Fruit fly (Drosophila melanogaster) whole organism, embryonic: ENCODE results near the gene Ac76E.
A peak's percentile ranks its signal among the peaks of the same experiment; 100 is the strongest.

Experiments used
- B-H2 ChIP-seq: fragments of 200-800 bp; sonication (Bioruptor generic); optimal IDR thresholded peaks from 2 replicates; lab custom pipeline; 2018; ENCODE audit warnings: missing biosample characterization, mild to moderate bottlenecking, missing genetic modification characterization
- Bdp1 ChIP-seq: fragments of 200-800 bp; sonication (Bioruptor generic); optimal IDR thresholded peaks from 3 replicates; lab custom pipeline; 2016; ENCODE audit warnings: missing biosample characterization, missing genetic modification characterization
- Bgb ChIP-seq: fragments of 200-800 bp; sonication (Bioruptor generic); IDR thresholded peaks from 2 replicates; pipeline ENCODE4 v1.3.6; 2022; ENCODE audit warnings: missing biosample characterization, missing genetic modification characterization; ENCODE audit not compliant: partially characterized antibody
- CG12155 ChIP-seq: fragments of 200-800 bp; sonication (Bioruptor generic); optimal IDR thresholded peaks from 3 replicates; lab custom pipeline; 2016; ENCODE audit warnings: missing biosample characterization, missing genetic modification characterization
- CG13624 ChIP-seq: fragments of 200-800 bp; sonication (Bioruptor generic); optimal IDR thresholded peaks from 2 replicates; lab custom pipeline; 2016; ENCODE audit warnings: missing biosample characterization, missing genetic modification characterization
- CG14710 ChIP-seq: fragments of 200-800 bp; sonication (Bioruptor generic); optimal IDR thresholded peaks from 3 replicates; lab custom pipeline; 2019; ENCODE audit warnings: missing biosample characterization, mild to moderate bottlenecking, missing genetic modification characterization, moderate library complexity
- CG15696 ChIP-seq: fragments of 200-800 bp; sonication (Bioruptor generic); optimal IDR thresholded peaks from 2 replicates; lab custom pipeline; 2019; ENCODE audit warnings: missing biosample characterization, mild to moderate bottlenecking, missing genetic modification characterization, moderate library complexity
- CG1602 ChIP-seq: fragments of 200-800 bp; sonication (Bioruptor generic); optimal IDR thresholded peaks from 3 replicates; lab custom pipeline; 2016; ENCODE audit warnings: missing biosample characterization, missing genetic modification characterization
- CG34376 ChIP-seq: fragments of 200-800 bp; sonication (Bioruptor generic); optimal IDR thresholded peaks from 2 replicates; lab custom pipeline; 2018; ENCODE audit warnings: missing biosample characterization, mild to moderate bottlenecking, missing genetic modification characterization
- CG6254 ChIP-seq: fragments of 200-800 bp; sonication (Bioruptor generic); optimal IDR thresholded peaks from 3 replicates; lab custom pipeline; 2017; ENCODE audit warnings: mild to moderate bottlenecking, missing biosample characterization, missing genetic modification reagents, missing genetic modification characterization
- CG7987 ChIP-seq: fragments of 200-800 bp; sonication (Bioruptor generic); optimal IDR thresholded peaks from 2 replicates; lab custom pipeline; 2018; ENCODE audit warnings: missing biosample characterization, mild to moderate bottlenecking, missing genetic modification characterization, moderate library complexity
- CG8290 ChIP-seq, 3 experiments: fragments of 200-800 bp; sonication (Bioruptor generic); optimal IDR thresholded peaks; 2 replicates each; lab custom pipeline; 2016 to 2019; ENCODE audit warnings: missing biosample characterization in 3 of 3, missing genetic modification characterization in 3 of 3, mild to moderate bottlenecking in 2 of 3, moderate library complexity in 1 of 3
- Fer1 ChIP-seq: fragments of 200-800 bp; sonication (Bioruptor generic); optimal IDR thresholded peaks from 2 replicates; lab custom pipeline; 2017; ENCODE audit warnings: missing biosample characterization, mild to moderate bottlenecking, missing genetic modification characterization
- GATAe ChIP-seq: fragments of 200-800 bp; sonication (Bioruptor generic); conservative IDR thresholded peaks from 2 replicates; pipeline ENCODE4 v1.3.6; 2022; ENCODE audit warnings: missing biosample characterization, missing genetic modification characterization
- HLH4C ChIP-seq: fragments of 200-800 bp; sonication (Bioruptor generic); IDR thresholded peaks from 3 replicates; pipeline ENCODE4 v1.3.6; 2022; ENCODE audit warnings: missing biosample characterization, missing genetic modification characterization; ENCODE audit not compliant: partially characterized antibody
- HmgZ ChIP-seq: fragments of 200-800 bp; sonication (Bioruptor generic); optimal IDR thresholded peaks from 2 replicates; lab custom pipeline; 2018; ENCODE audit warnings: missing biosample characterization, mild to moderate bottlenecking, missing genetic modification characterization
- Jarid2 ChIP-seq: fragments of 200-800 bp; sonication (Bioruptor generic); optimal IDR thresholded peaks from 3 replicates; lab custom pipeline; 2017; ENCODE audit warnings: mild to moderate bottlenecking, missing biosample characterization, missing genetic modification reagents, missing genetic modification characterization
- Lhr ChIP-seq: fragments of 200-800 bp; sonication (Bioruptor generic); optimal IDR thresholded peaks from 3 replicates; lab custom pipeline; 2017; ENCODE audit warnings: mild to moderate bottlenecking, missing biosample characterization, missing genetic modification reagents, missing genetic modification characterization
- MESR4 ChIP-seq: fragments of 200-800 bp; sonication (Bioruptor generic); optimal IDR thresholded peaks from 2 replicates; lab custom pipeline; 2018; ENCODE audit warnings: missing biosample characterization, mild to moderate bottlenecking, missing genetic modification characterization, moderate library complexity
- Med ChIP-seq: fragments of 200-800 bp; sonication (Bioruptor generic); peaks from one replicate; lab custom pipeline; 2016; ENCODE audit warnings: missing biosample characterization, missing genetic modification characterization, mild to moderate bottlenecking, inconsistent platforms, moderate library complexity
- Nf-YB ChIP-seq: fragments of 200-800 bp; sonication (Bioruptor generic); optimal IDR thresholded peaks from 3 replicates; lab custom pipeline; 2019; ENCODE audit warnings: missing biosample characterization, mild to moderate bottlenecking, missing genetic modification characterization, moderate library complexity
- Pdp1 ChIP-seq, 2 experiments: fragments of 200-800 bp; sonication (Bioruptor generic); optimal IDR thresholded peaks; 3 replicates each; lab custom pipeline; 2016; ENCODE audit warnings: missing biosample characterization in 2 of 2, missing genetic modification characterization in 2 of 2, mild to moderate bottlenecking in 1 of 2, moderate library complexity in 1 of 2
- Spps ChIP-seq: fragments of 200-800 bp; sonication (Bioruptor generic); optimal IDR thresholded peaks from 2 replicates; lab custom pipeline; 2018; ENCODE audit warnings: missing biosample characterization, mild to moderate bottlenecking, missing genetic modification characterization
- Sry-δ ChIP-seq: fragments of 200-800 bp; sonication (Bioruptor generic); optimal IDR thresholded peaks from 2 replicates; lab custom pipeline; 2016; ENCODE audit warnings: missing biosample characterization, missing genetic modification characterization
- Trl ChIP-seq, 3 experiments: fragments of >200 bp in 2 of 3; fragments of 200-800 bp in 1 of 3; sonication (Bioruptor generic) in 1 of 3; optimal IDR thresholded peaks; 2 replicates in 1 of 3; 3 replicates in 2 of 3; lab custom pipeline; 2016 to 2017; ENCODE audit warnings: missing biosample characterization in 1 of 3, missing genetic modification characterization in 1 of 3
- abd-A ChIP-seq: fragments of 200-800 bp; sonication (Bioruptor generic); optimal IDR thresholded peaks from 3 replicates; lab custom pipeline; 2019; ENCODE audit warnings: missing biosample characterization, mild to moderate bottlenecking, missing genetic modification characterization, moderate library complexity
- bbx ChIP-seq: fragments of 200-800 bp; sonication (Bioruptor generic); IDR thresholded peaks from 2 replicates; pipeline ENCODE4 v1.3.6; 2022; ENCODE audit warnings: missing biosample characterization, missing genetic modification characterization; ENCODE audit not compliant: partially characterized antibody
- cg ChIP-seq: fragments of 200-800 bp; sonication (Bioruptor generic); optimal IDR thresholded peaks from 3 replicates; lab custom pipeline; 2019; ENCODE audit warnings: missing biosample characterization, mild to moderate bottlenecking, missing genetic modification characterization, moderate library complexity
- cwo ChIP-seq: fragments of 200-800 bp; sonication (Bioruptor generic); optimal IDR thresholded peaks from 3 replicates; lab custom pipeline; 2017; ENCODE audit warnings: missing biosample characterization, missing genetic modification characterization, mild to moderate bottlenecking, moderate library complexity, missing genetic modification reagents
- exex ChIP-seq: fragments of 200-800 bp; sonication (Bioruptor generic); optimal IDR thresholded peaks from 4 replicates; lab custom pipeline; 2018; ENCODE audit warnings: missing biosample characterization, mild to moderate bottlenecking, missing genetic modification characterization, moderate library complexity
- gfzf ChIP-seq: fragments of 200-800 bp; sonication (Bioruptor generic); optimal IDR thresholded peaks from 2 replicates; lab custom pipeline; 2016; ENCODE audit warnings: missing biosample characterization, mild to moderate bottlenecking, missing genetic modification characterization, moderate library complexity
- gsb ChIP-seq: fragments of 200-800 bp; sonication (Bioruptor generic); IDR thresholded peaks from 2 replicates; pipeline ENCODE4 v1.3.6; 2022; ENCODE audit warnings: missing biosample characterization, missing genetic modification characterization
- hth ChIP-seq: fragments of >200 bp; optimal IDR thresholded peaks from 2 replicates; lab custom pipeline; 2017; ENCODE audit warnings: inconsistent platforms
- kni ChIP-seq: fragments of 200-800 bp; sonication (Bioruptor generic); optimal IDR thresholded peaks from 3 replicates; lab custom pipeline; 2017; ENCODE audit warnings: mild to moderate bottlenecking, missing biosample characterization, missing genetic modification reagents, missing genetic modification characterization
- luna ChIP-seq: fragments of 200-800 bp; sonication (Bioruptor generic); optimal IDR thresholded peaks from 2 replicates; lab custom pipeline; 2016; ENCODE audit warnings: missing biosample characterization, missing genetic modification characterization
- mirr ChIP-seq: fragments of 200-800 bp; sonication (Bioruptor generic); optimal IDR thresholded peaks from 3 replicates; lab custom pipeline; 2018; ENCODE audit warnings: missing biosample characterization, mild to moderate bottlenecking, missing genetic modification characterization
- nau ChIP-seq: fragments of 200-800 bp; sonication (Bioruptor generic); optimal IDR thresholded peaks from 3 replicates; lab custom pipeline; 2017; ENCODE audit warnings: missing biosample characterization, mild to moderate bottlenecking, missing genetic modification characterization, missing genetic modification reagents
- pan ChIP-seq, 4 experiments: fragments of >200 bp in 3 of 4; fragments of 200-800 bp in 1 of 4; sonication (Bioruptor generic) in 1 of 4; optimal IDR thresholded peaks in 3 of 4; IDR thresholded peaks in 1 of 4; 2 replicates each; pipeline versions ENCODE4 v1.3.6 to Lab custom; 2017 to 2022; ENCODE audit warnings: missing biosample characterization in 2 of 4, missing genetic modification characterization in 2 of 4, mixed read lengths in 1 of 4
- pho ChIP-seq: fragments of 200-800 bp; sonication (Bioruptor generic); optimal IDR thresholded peaks from 2 replicates; lab custom pipeline; 2016; ENCODE audit warnings: missing biosample characterization, missing genetic modification characterization
- pros ChIP-seq: fragments of 200-800 bp; sonication (Bioruptor generic); optimal IDR thresholded peaks from 3 replicates; lab custom pipeline; 2019; ENCODE audit warnings: missing biosample characterization, mild to moderate bottlenecking, missing genetic modification characterization, moderate library complexity
- pum ChIP-seq: fragments of 200-800 bp; sonication (Bioruptor generic); optimal IDR thresholded peaks from 2 replicates; lab custom pipeline; 2016; ENCODE audit warnings: missing biosample characterization, missing genetic modification characterization
- ranshi ChIP-seq: fragments of 200-800 bp; sonication (Bioruptor generic); IDR thresholded peaks from 2 replicates; pipeline ENCODE4 v1.3.6; 2022; ENCODE audit warnings: missing biosample characterization, missing genetic modification characterization
- row ChIP-seq: fragments of 200-800 bp; sonication (Bioruptor generic); IDR thresholded peaks from 3 replicates; pipeline ENCODE4 v1.3.6; 2022; ENCODE audit warnings: missing biosample characterization, missing genetic modification characterization
- salm ChIP-seq: fragments of 200-800 bp; sonication (Bioruptor generic); optimal IDR thresholded peaks from 2 replicates; lab custom pipeline; 2018; ENCODE audit warnings: missing biosample characterization, mild to moderate bottlenecking, missing genetic modification characterization
- so ChIP-seq: fragments of 200-800 bp; sonication (Bioruptor generic); IDR thresholded peaks from 3 replicates; pipeline ENCODE4 v1.3.6; 2022; ENCODE audit warnings: missing biosample characterization, missing genetic modification characterization
- tap ChIP-seq: fragments of 200-800 bp; optimal IDR thresholded peaks from 3 replicates; lab custom pipeline; 2019; ENCODE audit warnings: missing biosample characterization, mild to moderate bottlenecking, missing genetic modification characterization, moderate library complexity
- tio ChIP-seq: fragments of 200-800 bp; sonication (Bioruptor generic); optimal IDR thresholded peaks from 2 replicates; lab custom pipeline; 2017; ENCODE audit warnings: missing biosample characterization, missing genetic modification characterization, inconsistent platforms
- yki ChIP-seq: fragments of >200 bp; optimal IDR thresholded peaks from 3 replicates; lab custom pipeline; 2018
- zen2 ChIP-seq: fragments of 200-800 bp; sonication (Bioruptor generic); IDR thresholded peaks from 3 replicates; pipeline ENCODE4 v1.3.6; 2022; ENCODE audit warnings: missing biosample characterization, missing genetic modification characterization; ENCODE audit not compliant: partially characterized antibody

The Ac76E gene

dm6 chr3L:19939024-19939423 is at the start of gene Ac76E (continued):
- TF ChIP-seq Lhr (GFP tag; lab: Kevin White, UChicago) (no peak), Jarid2 (GFP tag; lab: Kevin White, UChicago) (peak; percentile 92), CG7987 (GFP tag; lab: Kevin White, UChicago) (peak; percentile 1), CG13624 (peak; percentile 14), zen2 (no peak), HLH4C (GFP tag; lab: Robert Waterston, UW) (no peak), salm (tag; lab: Kevin White, UChicago) (no peak), nau (peak; percentile 28), tap (no peak), GATAe (GFP tag; lab: Robert Waterston, UW) (peak; percentile 46; the same call in 1 of the 2 replicates), Bdp1 (no peak), exex (tag; lab: Kevin White, UChicago) (no peak), Spps (tag; lab: Kevin White, UChicago) (no peak), ranshi (GFP tag; lab: Robert Waterston, UW) (no peak; the same call in 1 of the 2 replicates), Med (GFP tag; lab: Kevin White, UChicago) (peak; percentile 81), CG8290 (GFP tag; optimal IDR thresholded peaks at IDR 0.05; lab: Kevin White, UChicago) (no peak), CG8290 (tag; optimal IDR thresholded peaks at IDR 0.05; lab: Kevin White, UChicago) (peak in 1 of 2 experiments; percentile 73), mirr (GFP tag; lab: Kevin White, UChicago) (peak; percentile 62), CG1602 (GFP tag; lab: Kevin White, UChicago) (no peak), gsb (GFP tag; lab: Robert Waterston, UW) (no peak), bbx (GFP tag; lab: Robert Waterston, UW) (no peak), Nf-YB (GFP tag; lab: Kevin White, UChicago) (no peak), CG12155 (GFP tag; lab: Kevin White, UChicago) (no peak), CG14710 (tag; lab: Kevin White, UChicago) (no peak), cwo (GFP tag; lab: Kevin White, UChicago) (peak; percentile 35), hth (lab: Kevin White, UChicago) (no peak), kni (GFP tag; lab: Kevin White, UChicago) (no peak), HmgZ (tag; lab: Kevin White, UChicago) (peak; percentile 56), row (no peak), pan (optimal IDR thresholded peaks at IDR 0.05; lab: Kevin White, UChicago) (no peak), pan (GFP tag; optimal IDR thresholded peaks at IDR 0.05 in 1 of 2, IDR thresholded peaks at IDR 0.05 in 1 of 2) (peak in 1 of 2 experiments; percentile 17), pho (GFP tag; lab: Kevin White, UChicago) (no peak), B-H2 (GFP tag; lab: Kevin White, UChicago) (no peak), CG34376 (GFP tag; lab: Kevin White, UChicago) (peak; percentile 30), MESR4 (GFP tag; lab: Kevin White, UChicago) (no peak), Fer1 (GFP tag; lab: Kevin White, UChicago) (peak; percentile 40), abd-A (peak; percentile 59), pros (no peak), Pdp1 (GFP tag; optimal IDR thresholded peaks at IDR 0.05; lab: Kevin White, UChicago) (peak in 1 of 2 experiments; percentile 32), Bgb (peak; percentile 67), so (GFP tag; lab: Robert Waterston, UW) (no peak), Trl (optimal IDR thresholded peaks at IDR 0.05; lab: Kevin White, UChicago) (peak; percentile 67 to 92), Trl (GFP tag; optimal IDR thresholded peaks at IDR 0.05; lab: Kevin White, UChicago) (no peak), pum (GFP tag; lab: Kevin White, UChicago) (no peak), CG15696 (no peak), luna (GFP tag; lab: Kevin White, UChicago) (peak; percentile 23), yki (lab: Kevin White, UChicago) (no peak), gfzf (GFP tag; lab: Kevin White, UChicago) (no peak), CG6254 (GFP tag; lab: Kevin White, UChicago) (no peak), tio (GFP tag; lab: Kevin White, UChicago) (no peak), Sry-δ (GFP tag; lab: Kevin White, UChicago) (no peak), cg (GFP tag; lab: Kevin White, UChicago) (peak; percentile 37)
